Worm (Caenorhabditis elegans) whole organism, L4 larva: ENCODE measurements around the gene F09F7.5.
A peak's percentile ranks its signal among the peaks of the same experiment; 100 is the strongest.

Source experiments
- F10B5.3 ChIP-seq: sonication (generic microtip); optimal IDR thresholded peaks from 2 replicates; lab custom pipeline; 2016; ENCODE audit warnings: mild to moderate bottlenecking, missing genetic modification characterization, missing compliant biosample characterization
- T26A8.4 ChIP-seq: fragments of 200-800 bp; sonication (Bioruptor generic); IDR thresholded peaks from 2 replicates; pipeline ENCODE4 v1.3.6; 2022; ENCODE audit warnings: missing genetic modification characterization, missing compliant biosample characterization
- Y5F2A.4 ChIP-seq: fragments of 200-800 bp; sonication (Bioruptor generic); optimal IDR thresholded peaks from 2 replicates; lab custom pipeline; 2018; ENCODE audit warnings: mild to moderate bottlenecking, missing genetic modification characterization, missing compliant biosample characterization
- ZK546.5 ChIP-seq, 2 experiments: sonication (generic microtip); optimal IDR thresholded peaks; 2 replicates each; lab custom pipeline; 2017; ENCODE audit warnings: missing biosample characterization in 2 of 2, missing genetic modification characterization in 2 of 2
- aly-2 ChIP-seq: sonication (generic microtip); optimal IDR thresholded peaks from 2 replicates; lab custom pipeline; 2018; ENCODE audit warnings: missing biosample characterization, missing genetic modification characterization
- ama-1 ChIP-seq: fragments of 150-350 bp; optimal IDR thresholded peaks from 2 replicates; lab custom pipeline; 2014; ENCODE audit warnings: inconsistent platforms, mixed read lengths
- attf-4 ChIP-seq: sonication (generic microtip); optimal IDR thresholded peaks from 3 replicates; lab custom pipeline; 2017; ENCODE audit warnings: missing biosample characterization, missing genetic modification characterization
- ceh-28 ChIP-seq: fragments of 150-350 bp; optimal IDR thresholded peaks from 2 replicates; lab custom pipeline; 2014; ENCODE audit warnings: missing biosample characterization, missing genetic modification reagents, missing genetic modification characterization
- ceh-44 ChIP-seq: fragments of 200-800 bp; sonication (Bioruptor generic); IDR thresholded peaks from 2 replicates; pipeline ENCODE4 v1.3.6; 2022; ENCODE audit warnings: missing genetic modification reagents, missing genetic modification characterization, missing compliant biosample characterization
- ceh-82 ChIP-seq: sonication (generic microtip); optimal IDR thresholded peaks from 2 replicates; lab custom pipeline; 2017; ENCODE audit warnings: missing biosample characterization, missing genetic modification characterization
- cey-2 ChIP-seq: sonication (generic microtip); optimal IDR thresholded peaks from 3 replicates; lab custom pipeline; 2017; ENCODE audit warnings: missing genetic modification characterization, mild to moderate bottlenecking, missing compliant biosample characterization, antibody characterized with exemption, borderline replicate concordance; ENCODE audit not compliant: insufficient read depth
- ctbp-1 ChIP-seq: fragments of 200-800 bp; sonication (Bioruptor generic); IDR thresholded peaks from 2 replicates; pipeline ENCODE4 v1.3.6; 2022; ENCODE audit warnings: missing genetic modification reagents, missing genetic modification characterization, missing compliant biosample characterization
- dmd-6 ChIP-seq: fragments of 200-800 bp; sonication (Bioruptor generic); IDR thresholded peaks from 2 replicates; pipeline ENCODE4 v1.3.6; 2022; ENCODE audit warnings: missing genetic modification reagents, missing genetic modification characterization, missing compliant biosample characterization
- dmd-8 ChIP-seq: fragments of 200-800 bp; sonication (Bioruptor generic); IDR thresholded peaks from 2 replicates; pipeline ENCODE4 v1.3.6; 2022; ENCODE audit warnings: missing genetic modification characterization, missing compliant biosample characterization
- dpl-1 ChIP-seq: fragments of 150-350 bp; optimal IDR thresholded peaks from 2 replicates; lab custom pipeline; 2014; ENCODE audit warnings: missing biosample characterization, missing genetic modification reagents, missing genetic modification characterization
- fkh-10 ChIP-seq: fragments of 150-350 bp; optimal IDR thresholded peaks from 2 replicates; lab custom pipeline; 2014; ENCODE audit warnings: missing biosample characterization, missing genetic modification reagents, missing genetic modification characterization
- hmg-1.1 ChIP-seq: fragments of 200-800 bp; sonication (Bioruptor generic); IDR thresholded peaks from 2 replicates; pipeline ENCODE4 v1.3.6; 2022; ENCODE audit warnings: missing genetic modification reagents, missing genetic modification characterization, missing compliant biosample characterization
- jun-1 ChIP-seq: fragments of 150-350 bp; optimal IDR thresholded peaks from 2 replicates; lab custom pipeline; 2014; ENCODE audit warnings: missing biosample characterization, missing genetic modification reagents, missing genetic modification characterization
- lin-1 ChIP-seq: fragments of 200-800 bp; sonication (Bioruptor generic); IDR thresholded peaks from 2 replicates; pipeline ENCODE4 v1.3.6; 2022; ENCODE audit warnings: missing genetic modification reagents, missing genetic modification characterization, missing compliant biosample characterization
- lin-13 ChIP-seq: fragments of 150-350 bp; optimal IDR thresholded peaks from 2 replicates; lab custom pipeline; 2014; ENCODE audit warnings: missing biosample characterization, missing genetic modification reagents, missing genetic modification characterization
- lir-3 ChIP-seq: sonication (generic microtip); optimal IDR thresholded peaks from 2 replicates; lab custom pipeline; 2016; ENCODE audit warnings: mild to moderate bottlenecking, missing genetic modification characterization, missing compliant biosample characterization
- madf-9 ChIP-seq: fragments of 200-800 bp; sonication (Bioruptor generic); conservative IDR thresholded peaks from 2 replicates; pipeline ENCODE4 v1.3.6; 2022; ENCODE audit warnings: missing genetic modification reagents, missing genetic modification characterization, missing compliant biosample characterization
- mdl-1 ChIP-seq, 2 experiments: fragments of 150-350 bp in 1 of 2; sonication (generic microtip) in 1 of 2; optimal IDR thresholded peaks; 2 replicates each; lab custom pipeline; 2014 to 2017; ENCODE audit warnings: missing biosample characterization in 2 of 2, missing genetic modification characterization in 2 of 2
- mes-2 ChIP-seq: sonication (generic microtip); optimal IDR thresholded peaks from 2 replicates; lab custom pipeline; 2016; ENCODE audit warnings: missing genotype, mild to moderate bottlenecking, missing genetic modification characterization, missing compliant biosample characterization; ENCODE audit not compliant: poor library complexity, severe bottlenecking
- nhr-102 ChIP-seq: sonication (generic microtip); optimal IDR thresholded peaks from 2 replicates; lab custom pipeline; 2016; ENCODE audit warnings: mild to moderate bottlenecking, missing genetic modification characterization, moderate library complexity, missing compliant biosample characterization
- nhr-11 ChIP-seq: fragments of 150-350 bp; optimal IDR thresholded peaks from 2 replicates; lab custom pipeline; 2014; ENCODE audit warnings: missing biosample characterization, missing genetic modification characterization
- nhr-111 ChIP-seq: fragments of 200-800 bp; sonication (Bioruptor generic); optimal IDR thresholded peaks from 2 replicates; lab custom pipeline; 2018; ENCODE audit warnings: mild to moderate bottlenecking, missing genetic modification characterization, missing compliant biosample characterization
- nhr-25 ChIP-seq: sonication (generic microtip); optimal IDR thresholded peaks from 2 replicates; lab custom pipeline; 2017; ENCODE audit warnings: missing genetic modification characterization, mild to moderate bottlenecking, missing compliant biosample characterization, antibody characterized with exemption, moderate library complexity, borderline replicate concordance; ENCODE audit not compliant: insufficient read depth
- nhr-28 ChIP-seq: fragments of 150-350 bp; optimal IDR thresholded peaks from 2 replicates; lab custom pipeline; 2014; ENCODE audit warnings: missing biosample characterization, missing genetic modification characterization
- nhr-41 ChIP-seq: fragments of 200-800 bp; sonication (Bioruptor generic); IDR thresholded peaks from 2 replicates; pipeline ENCODE4 v1.3.6; 2022; ENCODE audit warnings: missing genetic modification reagents, missing genetic modification characterization, missing compliant biosample characterization
- nhr-42 ChIP-seq: fragments of 200-800 bp; sonication (Bioruptor generic); IDR thresholded peaks from 2 replicates; pipeline ENCODE4 v1.3.6; 2022; ENCODE audit warnings: missing genetic modification characterization, missing compliant biosample characterization
- nhr-48 ChIP-seq: sonication (generic microtip); optimal IDR thresholded peaks from 2 replicates; lab custom pipeline; 2016; ENCODE audit warnings: mild to moderate bottlenecking, missing genetic modification characterization, missing compliant biosample characterization
- nhr-6 ChIP-seq: fragments of 150-350 bp; optimal IDR thresholded peaks from 2 replicates; lab custom pipeline; 2014; ENCODE audit warnings: missing biosample characterization, missing genetic modification characterization
- nhr-77 ChIP-seq: fragments of 150-350 bp; optimal IDR thresholded peaks from 2 replicates; lab custom pipeline; 2014; ENCODE audit warnings: missing biosample characterization, missing genetic modification characterization
- pha-4 ChIP-seq, 2 experiments: fragments of 150-350 bp in 1 of 2; fragments of 200-800 bp in 1 of 2; sonication (Bioruptor generic) in 1 of 2; IDR thresholded peaks in 1 of 2; optimal IDR thresholded peaks in 1 of 2; 2 replicates each; pipeline versions ENCODE4 v1.3.6 to Lab custom; 2014 to 2022; ENCODE audit warnings: missing genetic modification characterization in 2 of 2, missing genetic modification reagents in 2 of 2, missing biosample characterization in 1 of 2, missing compliant biosample characterization in 1 of 2
- saeg-2 ChIP-seq: fragments of 200-800 bp; sonication (Bioruptor generic); IDR thresholded peaks from 2 replicates; pipeline ENCODE4 v1.3.6; 2022; ENCODE audit warnings: missing genetic modification reagents, missing genetic modification characterization, missing compliant biosample characterization
- set-16 ChIP-seq: fragments of 200-800 bp; sonication (Bioruptor generic); IDR thresholded peaks from 2 replicates; pipeline ENCODE4 v1.3.6; 2022; ENCODE audit warnings: missing genetic modification reagents, missing genetic modification characterization, missing compliant biosample characterization
- snpc-1.2 ChIP-seq: fragments of 200-800 bp; sonication (Bioruptor generic); IDR thresholded peaks from 2 replicates; pipeline ENCODE4 v1.3.6; 2022; ENCODE audit warnings: missing genetic modification reagents, missing genetic modification characterization, missing compliant biosample characterization
- tag-97 ChIP-seq: fragments of 200-800 bp; sonication (Bioruptor generic); IDR thresholded peaks from 2 replicates; pipeline ENCODE4 v1.3.6; 2022; ENCODE audit warnings: missing genetic modification characterization, missing compliant biosample characterization
- tra-1 ChIP-seq: fragments of 200-800 bp; sonication (Bioruptor generic); IDR thresholded peaks from 2 replicates; pipeline ENCODE4 v1.3.6; 2022; ENCODE audit warnings: missing genetic modification reagents, missing genetic modification characterization, missing compliant biosample characterization
- vab-7 ChIP-seq: fragments of 200-800 bp; sonication (Bioruptor generic); IDR thresholded peaks from 2 replicates; pipeline ENCODE4 v1.3.6; 2022; ENCODE audit warnings: missing genetic modification reagents, missing genetic modification characterization, missing compliant biosample characterization
- zip-11 ChIP-seq: fragments of 200-800 bp; sonication (Bioruptor generic); IDR thresholded peaks from 2 replicates; pipeline ENCODE4 v1.3.6; 2022; ENCODE audit warnings: missing genetic modification characterization, missing compliant biosample characterization
- ztf-11 ChIP-seq: fragments of 150-350 bp; optimal IDR thresholded peaks from 2 replicates; lab custom pipeline; 2014; ENCODE audit warnings: missing biosample characterization, missing genetic modification characterization

The F09F7.5 gene

ce11 chrIII:5584647-5585046 is 37.9 kb downstream of the F09F7.5 start, which contains the start of gene F56D2.3:
TSS of gene F56D2.3 (plus strand) at chrIII:5584947.
- TF ChIP-seq zip-11 (GFP tag; lab: Robert Waterston, UW) (no peak), ctbp-1 (GFP tag; lab: Robert Waterston, UW) (no peak), nhr-48 (tag; lab: Kevin White, UChicago) (no peak), mdl-1 (tag; optimal IDR thresholded peaks at IDR 0.05; lab: Kevin White, UChicago) (no peak), ceh-28 (no peak), nhr-42 (GFP tag; lab: Robert Waterston, UW) (no peak), nhr-28 (tag; lab: Kevin White, UChicago) (no peak), dpl-1 (GFP tag; lab: Kevin White, UChicago) (no peak), tag-97 (GFP tag; lab: Robert Waterston, UW) (no peak), ceh-44 (no peak), aly-2 (tag; lab: Kevin White, UChicago) (no peak), dmd-6 (GFP tag; lab: Robert Waterston, UW) (no peak), ztf-11 (tag; lab: Kevin White, UChicago) (no peak), madf-9 (GFP tag; lab: Robert Waterston, UW) (no peak), T26A8.4 (GFP tag; lab: Robert Waterston, UW) (no peak), jun-1 (tag; lab: Kevin White, UChicago) (no peak)

ce11 chrIII:5585711-5586110 is 38.9 kb downstream of the F09F7.5 start:
- TF ChIP-seq vab-7 (GFP tag; lab: Robert Waterston, UW) (no peak), mdl-1 (tag; optimal IDR thresholded peaks at IDR 0.05; lab: Kevin White, UChicago) (no peak), dmd-6 (GFP tag; lab: Robert Waterston, UW) (no peak), tra-1 (GFP tag; lab: Robert Waterston, UW) (no peak), cey-2 (tag; lab: Kevin White, UChicago) (no peak)
- TF ChIP-seq, all 104 proteins: peak for 0

- TF ChIP-seq snpc-1.2 (GFP tag; lab: Robert Waterston, UW) (no peak), fkh-10 (no peak), nhr-111 (no peak), nhr-102 (tag; lab: Kevin White, UChicago) (no peak), mes-2 (tag; lab: Kevin White, UChicago) (peak; percentile 41), nhr-6 (tag; lab: Kevin White, UChicago) (no peak), Y5F2A.4 (GFP tag; lab: Kevin White, UChicago) (no peak), lir-3 (tag; lab: Kevin White, UChicago) (no peak), lin-1 (GFP tag; lab: Robert Waterston, UW) (no peak), F10B5.3 (tag; lab: Kevin White, UChicago) (no peak), nhr-77 (tag; lab: Kevin White, UChicago) (no peak), dpl-1 (GFP tag; lab: Kevin White, UChicago) (peak; percentile 69)
Observed at ce11 chrIII:5586925-5587324, 40.1 kb downstream of the F09F7.5 start, which contains the start of gene F56D2.2. TSS of gene F56D2.2 (plus strand) at chrIII:5587263.

ce11 chrIII:5588746-5589145 is 42.0 kb downstream of the F09F7.5 start:
- TF ChIP-seq dmd-6 (GFP tag; lab: Robert Waterston, UW) (no peak), ama-1 (lab: Kevin White, UChicago) (peak; percentile 64)

ce11 chrIII:5591668-5592149 is 44.9 kb downstream of the F09F7.5 start, which contains the start of the genes ddx-15 and ucr-1:
TSS of gene ddx-15 (minus strand) at chrIII:5591718.
TSS of gene ucr-1 (plus strand) at chrIII:5592135.
- TF ChIP-seq ctbp-1 (GFP tag; lab: Robert Waterston, UW) (no peak), hmg-1.1 (GFP tag; lab: Robert Waterston, UW) (0 out of 2 replicates have a peak, but pooled peaks have one; percentile 34), ZK546.5 (tag; optimal IDR thresholded peaks at IDR 0.05; lab: Kevin White, UChicago) (no peak), attf-4 (tag; lab: Kevin White, UChicago) (no peak), set-16 (GFP tag; lab: Robert Waterston, UW) (no peak), lin-13 (GFP tag; lab: Kevin White, UChicago) (peak; percentile 37), nhr-41 (GFP tag; lab: Robert Waterston, UW) (no peak), ceh-82 (tag; lab: Kevin White, UChicago) (no peak), nhr-48 (tag; lab: Kevin White, UChicago) (no peak), cey-2 (tag; lab: Kevin White, UChicago) (no peak), pha-4 (GFP tag; IDR thresholded peaks at IDR 0.05; lab: Robert Waterston, UW) (no peak; the same call in 1 of the 2 replicates), pha-4 (tag; optimal IDR thresholded peaks at IDR 0.05; lab: Kevin White, UChicago) (no peak), dmd-8 (GFP tag; lab: Robert Waterston, UW) (no peak), nhr-28 (tag; lab: Kevin White, UChicago) (peak; percentile 23), saeg-2 (GFP tag; lab: Robert Waterston, UW) (no peak), nhr-11 (no peak), nhr-25 (tag; lab: Kevin White, UChicago) (peak; percentile 21)
